Fruit fly (Drosophila melanogaster): Measurements from ENCODE around the gene CG4887.

- TF ChIP-seq CG14655 (GFP tag; optimal IDR thresholded peaks at IDR 0.05) (no peak), Pif1B (GFP tag; optimal IDR thresholded peaks at IDR 0.05) (no peak), CG4496 (GFP tag; IDR thresholded peaks at IDR 0.05) (peak; percentile 25; the same call in 1 of the 3 replicates), CG9948 (tag; optimal IDR thresholded peaks at IDR 0.05) (no peak), gl (tag; optimal IDR thresholded peaks at IDR 0.05) (no peak), CG32121 (GFP tag; IDR thresholded peaks at IDR 0.05) (no peak), D1 (tag; optimal IDR thresholded peaks at IDR 0.05) (no peak), CG8301 (tag; optimal IDR thresholded peaks at IDR 0.05) (no peak), CG13204 (GFP tag; optimal IDR thresholded peaks at IDR 0.05) (no peak)
Observed at dm6 chr2L:1125437-1125836, 47.4 kb upstream of the CG4887 start.

Measured in whole organism, pupa.